Worm (Caenorhabditis elegans): ENCODE results near the gene C09F12.2.

C09F12.2 gene

ce11 chrX:11053615-11054014, at the start of gene C09F12.2:
Gene C09F12.2 (plus strand): TSS chrX:11053915.
- TF ChIP-seq tlp-1 (tag; optimal IDR thresholded peaks at IDR 0.05), result no peak

DNA sequence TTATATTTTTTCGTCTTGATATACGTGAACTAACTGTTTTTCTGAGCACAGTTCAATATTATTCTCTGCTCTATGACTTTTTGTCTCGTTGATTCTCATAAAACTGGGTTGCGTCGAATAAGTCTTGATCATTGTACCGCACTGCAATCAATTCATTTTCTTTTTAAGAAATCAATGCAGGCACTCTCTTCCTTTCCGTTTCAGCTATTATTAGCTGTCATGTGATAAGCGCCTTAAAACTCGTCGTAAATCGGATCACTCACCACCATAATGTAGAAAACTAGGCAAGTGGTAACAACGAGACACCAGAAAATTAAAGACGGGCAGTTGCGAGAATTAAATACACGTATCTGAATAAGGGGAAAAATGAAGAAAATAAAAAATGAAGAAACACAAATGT, 46.3 kb upstream of the C09F12.2 start:
- TF ChIP-seq nhr-237 (tag; optimal IDR thresholded peaks at IDR 0.05) (no peak), hlh-17 (GFP tag; optimal IDR thresholded peaks at IDR 0.05; ENCODE audit: borderline replicate concordance) (no peak), lin-15B (tag; optimal IDR thresholded peaks at IDR 0.05) (no peak), elt-2 (tag; optimal IDR thresholded peaks at IDR 0.05) (peak; percentile 33), xbp-1 (tag; optimal IDR thresholded peaks at IDR 0.05) (no peak), mef-2 (tag; optimal IDR thresholded peaks at IDR 0.05) (no peak), zip-4 (GFP tag; optimal IDR thresholded peaks at IDR 0.05) (no peak), ztf-11 (tag; optimal IDR thresholded peaks at IDR 0.05) (no peak), sup-37 (GFP tag; optimal IDR thresholded peaks at IDR 0.05) (no peak), sox-4 (tag; optimal IDR thresholded peaks at IDR 0.05) (no peak), lin-35 (GFP tag; optimal IDR thresholded peaks at IDR 0.05) (peak in 1 of 2 experiments; percentile 44), hpl-2 (GFP tag; optimal IDR thresholded peaks at IDR 0.05) (peak; percentile 32), pqm-1 (tag; optimal IDR thresholded peaks at IDR 0.05) (no peak), C04F5.9 (tag; optimal IDR thresholded peaks at IDR 0.05) (no peak), snu-23 (GFP tag; optimal IDR thresholded peaks at IDR 0.05) (no peak), pax-3 (tag; optimal IDR thresholded peaks at IDR 0.05) (no peak), nhr-90 (tag; optimal IDR thresholded peaks at IDR 0.05; ENCODE audit: poor library complexity) (peak; percentile 5)

DNA sequence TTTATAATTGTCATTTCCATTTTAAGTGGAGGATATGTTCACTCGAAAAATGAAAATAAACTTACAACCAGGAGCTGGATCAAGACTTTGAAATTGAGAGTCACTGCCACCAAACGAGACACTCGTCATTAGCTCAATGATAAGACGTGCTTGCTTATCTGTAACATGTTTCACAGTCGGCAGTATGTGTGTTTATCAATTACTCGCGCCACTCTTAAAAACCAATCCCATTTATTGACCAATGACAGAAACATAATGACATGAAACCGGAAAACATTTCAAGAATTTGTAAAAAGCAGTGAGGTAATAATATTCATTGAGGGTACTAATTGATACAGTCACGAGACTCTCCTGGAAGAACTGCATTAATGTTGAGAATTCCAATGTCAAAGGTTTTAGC, 45.7 kb upstream of the C09F12.2 start, which contains the start of gene del-5:
TSS of gene del-5 (minus strand) at position 130 of the 400 bp plus-strand sequence.
- TF ChIP-seq zag-1 (tag; optimal IDR thresholded peaks at IDR 0.05), result no peak
- TF ChIP-seq fkh-8 (tag; optimal IDR thresholded peaks at IDR 0.05), result no peak
- no peak for TF ChIP-seq pag-3 (tag; optimal IDR thresholded peaks at IDR 0.05; ENCODE audit: borderline replicate concordance, insufficient read depth)
- TF ChIP-seq ceh-90 (tag; optimal IDR thresholded peaks at IDR 0.05), result no peak
- peak in 1 of 2 experiments; percentile 32 for TF ChIP-seq lin-35 (GFP tag; optimal IDR thresholded peaks at IDR 0.05)
- TF ChIP-seq nhr-20 (tag; optimal IDR thresholded peaks at IDR 0.05), result no peak
- peak; percentile 83 for TF ChIP-seq elt-2 (tag; optimal IDR thresholded peaks at IDR 0.05)

DNA sequence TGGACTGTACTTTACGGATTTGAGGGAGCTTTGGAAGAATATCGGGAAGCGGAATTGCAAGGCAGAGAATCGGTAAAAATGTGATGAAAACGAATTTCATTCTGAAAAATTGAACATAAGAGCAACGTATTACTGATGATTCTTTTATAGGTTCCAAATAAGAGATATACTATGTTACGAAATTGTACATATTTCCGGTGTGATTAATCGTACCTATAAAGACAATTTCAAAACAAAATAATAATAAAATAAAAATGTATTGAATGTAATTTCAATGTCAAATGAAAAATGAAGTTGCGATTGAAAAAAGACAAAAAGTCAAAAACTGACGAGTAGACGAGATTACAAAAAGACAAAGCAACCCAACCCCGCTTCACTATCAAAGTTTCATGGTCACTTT, 44.8 kb upstream of the C09F12.2 start, which contains the start of gene ttr-31:
TSS of gene ttr-31 (minus strand) at position 101 of the 400 bp plus-strand sequence.
- TF ChIP-seq lin-14 (GFP tag; optimal IDR thresholded peaks at IDR 0.05), result peak; percentile 21
- TF ChIP-seq rnt-1 (tag; optimal IDR thresholded peaks at IDR 0.05), result no peak
- TF ChIP-seq ces-1 (GFP tag; optimal IDR thresholded peaks at IDR 0.05), result no peak
- TF ChIP-seq nhr-85 (tag), result peak; percentile 66
- peak in 1 of 6 experiments; percentile 7 for TF ChIP-seq elt-3 (tag; optimal IDR thresholded peaks at IDR 0.05)

- TF ChIP-seq skn-1 (tag; optimal IDR thresholded peaks at IDR 0.05) (no peak), zag-1 (tag; optimal IDR thresholded peaks at IDR 0.05) (no peak), egl-13 (tag; optimal IDR thresholded peaks at IDR 0.05) (no peak), elt-2 (tag; optimal IDR thresholded peaks at IDR 0.05) (no peak), blmp-1 (tag; optimal IDR thresholded peaks at IDR 0.05) (no peak), swsn-7 (tag; optimal IDR thresholded peaks at IDR 0.05) (no peak), nhr-77 (tag; optimal IDR thresholded peaks at IDR 0.05) (no peak), fkh-4 (tag; optimal IDR thresholded peaks at IDR 0.05; ENCODE audit: borderline replicate concordance) (no peak)
Measured at ce11 chrX:11010565-11010964, 43.1 kb upstream of the C09F12.2 start, which contains the start of gene F58A3.4. Gene F58A3.4 (minus strand): TSS chrX:11010665.
